Fruit fly (Drosophila melanogaster): ENCODE results near the gene Rac2.
A peak's percentile ranks its signal among the peaks of the same experiment; 100 is the strongest.

Gene Rac2

dm6 chr3L:7387814-7388213 is 47.2 kb downstream of the Rac2 start, which contains the start of gene CG8564:
TSS of gene CG8564 (minus strand) at chr3L:7387914.
- TF ChIP-seq NK7.1 (GFP tag; optimal IDR thresholded peaks at IDR 0.05) = no peak
- TF ChIP-seq lov (optimal IDR thresholded peaks at IDR 0.05) = no peak
- TF ChIP-seq lov (GFP tag; IDR thresholded peaks at IDR 0.05) = 0 out of 3 replicates have a peak, but pooled peaks have one; percentile 37
- TF ChIP-seq Ets65A (GFP tag) = peak; percentile 13

Measured in whole organism, embryonic.